Worm (Caenorhabditis elegans) whole organism, L4 larva: ENCODE data around the gene K02A6.3.

Source experiments
- ama-1 ChIP-seq: fragments of 150-350 bp; optimal IDR thresholded peaks from 2 replicates; lab custom pipeline; 2014; ENCODE audit warnings: inconsistent platforms, mixed read lengths
- ceh-82 ChIP-seq: sonication (generic microtip); optimal IDR thresholded peaks from 2 replicates; lab custom pipeline; 2017; ENCODE audit warnings: missing biosample characterization, missing genetic modification characterization
- egl-27 ChIP-seq: sonication (generic microtip); optimal IDR thresholded peaks from 3 replicates; lab custom pipeline; 2017; ENCODE audit warnings: missing biosample characterization, missing genetic modification reagents, missing genetic modification characterization
- mxl-3 ChIP-seq: fragments of 200-800 bp; sonication (Bioruptor generic); optimal IDR thresholded peaks from 2 replicates; lab custom pipeline; 2018; ENCODE audit warnings: mild to moderate bottlenecking, missing genetic modification characterization, missing compliant biosample characterization
- spr-1 ChIP-seq: sonication (generic microtip); optimal IDR thresholded peaks from 2 replicates; lab custom pipeline; 2016; ENCODE audit warnings: mild to moderate bottlenecking, missing genetic modification characterization, missing compliant biosample characterization
- unc-39 ChIP-seq: sonication (generic microtip); optimal IDR thresholded peaks from 2 replicates; lab custom pipeline; 2017; ENCODE audit warnings: missing biosample characterization, missing genetic modification characterization

DNA sequence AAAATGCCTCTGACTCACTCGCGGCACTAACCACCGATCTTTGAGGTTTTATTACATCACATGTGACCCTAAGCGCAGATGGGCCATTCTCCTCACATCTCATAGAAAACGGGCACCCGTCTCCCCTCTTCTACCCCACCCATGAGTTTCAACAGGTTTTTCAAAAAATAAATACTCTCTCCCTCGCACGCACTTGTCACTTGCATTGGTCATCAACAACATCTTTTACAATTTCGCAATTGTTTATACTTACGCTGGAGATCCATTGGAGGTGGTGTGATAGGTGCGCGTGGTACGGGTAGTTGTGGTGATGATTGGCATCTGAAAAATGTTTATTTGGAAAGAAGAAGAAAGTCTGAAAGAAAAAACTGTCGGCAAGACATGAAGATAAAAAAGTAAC is 4.3 kb upstream of the K02A6.3 start, which contains the start of gene M60.4:
- TF ChIP-seq mxl-3 (peak; percentile 57), spr-1 (tag; lab: Kevin White, UChicago) (no peak), unc-39 (tag; lab: Kevin White, UChicago) (no peak), ceh-82 (tag; lab: Kevin White, UChicago) (no peak), ama-1 (lab: Kevin White, UChicago) (no peak), egl-27 (tag; lab: Kevin White, UChicago) (no peak)
